Worm (Caenorhabditis elegans) whole organism, L2 larva: ENCODE results near the gene Y17G7B.17.

Source experiments
- F13H6.1 ChIP-seq: sonication (generic microtip); optimal IDR thresholded peaks from 2 replicates; lab custom pipeline; 2016; ENCODE audit warnings: missing genetic modification characterization, missing compliant biosample characterization
- ceh-82 ChIP-seq: fragments of 150-350 bp; optimal IDR thresholded peaks from 2 replicates; lab custom pipeline; 2014; ENCODE audit warnings: missing biosample characterization, missing genetic modification characterization
- lin-11 ChIP-seq: fragments of 150-350 bp; sonication (generic microtip); optimal IDR thresholded peaks from 2 replicates; lab custom pipeline; 2014; ENCODE audit warnings: missing biosample characterization, missing genetic modification characterization, inconsistent platforms, mixed read lengths
- lin-13 ChIP-seq: fragments of 150-350 bp; optimal IDR thresholded peaks from 2 replicates; lab custom pipeline; 2014; ENCODE audit warnings: missing biosample characterization, missing genetic modification reagents, missing genetic modification characterization
- snpc-4 ChIP-seq: fragments of 150-350 bp; optimal IDR thresholded peaks from 2 replicates; lab custom pipeline; 2014; ENCODE audit warnings: missing biosample characterization, missing genetic modification characterization
- ztf-11 ChIP-seq: sonication (generic microtip); optimal IDR thresholded peaks from 2 replicates; lab custom pipeline; 2017; ENCODE audit warnings: missing biosample characterization, missing genetic modification characterization

DNA sequence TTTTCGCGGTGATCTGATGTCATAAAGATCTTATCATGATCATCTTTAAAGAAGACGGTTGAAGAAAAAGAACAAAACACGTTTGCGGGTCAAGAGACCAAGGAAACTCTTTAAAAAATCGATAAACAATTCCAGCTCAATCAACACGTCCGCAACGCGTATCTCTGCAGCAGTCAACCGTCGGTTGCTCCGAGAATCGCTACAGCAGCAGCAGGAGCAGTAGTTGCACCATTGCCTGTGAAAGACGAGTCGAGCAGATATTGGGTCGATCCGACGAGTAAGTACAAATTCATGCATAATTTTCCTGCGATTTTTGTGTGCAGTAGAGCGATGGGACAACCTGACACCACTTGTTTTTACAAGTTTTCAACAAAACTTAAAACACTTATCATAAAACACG is 45.2 kb downstream of the Y17G7B.17 start:
- TF ChIP-seq ztf-11 = no peak
- TF ChIP-seq lin-11 (tag; lab: Kevin White, UChicago) = no peak
- no peak for TF ChIP-seq snpc-4
- no peak for TF ChIP-seq F13H6.1 (tag; lab: Kevin White, UChicago)
- TF ChIP-seq ceh-82 (tag; lab: Kevin White, UChicago) = no peak
- no peak for TF ChIP-seq lin-13 (GFP tag; lab: Kevin White, UChicago)
